Worm (Caenorhabditis elegans) whole organism, L3 larva: ENCODE data around the gene fbxa-120.

Experiments
- ZK546.5 ChIP-seq: sonication (generic microtip); optimal IDR thresholded peaks from 2 replicates; lab custom pipeline; 2017; ENCODE audit warnings: missing biosample characterization, missing genetic modification characterization
- aly-2 ChIP-seq: fragments of 150-350 bp; optimal IDR thresholded peaks from 2 replicates; lab custom pipeline; 2014; ENCODE audit warnings: missing biosample characterization, missing genetic modification characterization
- ama-1 ChIP-seq: fragments of 150-350 bp; optimal IDR thresholded peaks from 2 replicates; lab custom pipeline; 2018
- ceh-16 ChIP-seq: sonication (generic microtip); optimal IDR thresholded peaks from 2 replicates; lab custom pipeline; 2017; ENCODE audit warnings: missing biosample characterization, missing genetic modification characterization
- ceh-28 ChIP-seq: fragments of 150-350 bp; optimal IDR thresholded peaks from 2 replicates; lab custom pipeline; 2014; ENCODE audit warnings: missing biosample characterization, missing genetic modification reagents, missing genetic modification characterization
- ceh-82 ChIP-seq: fragments of 150-350 bp; optimal IDR thresholded peaks from 2 replicates; lab custom pipeline; 2014; ENCODE audit warnings: missing biosample characterization, missing genetic modification characterization
- ceh-9 ChIP-seq: sonication (generic microtip); optimal IDR thresholded peaks from 2 replicates; lab custom pipeline; 2018; ENCODE audit warnings: missing biosample characterization, missing genetic modification characterization
- egl-27 ChIP-seq: sonication (generic microtip); optimal IDR thresholded peaks from 4 replicates; lab custom pipeline; 2017; ENCODE audit warnings: missing biosample characterization, missing genetic modification reagents, missing genetic modification characterization
- egl-5 ChIP-seq: fragments of 150-350 bp; optimal IDR thresholded peaks from 2 replicates; lab custom pipeline; 2017; ENCODE audit warnings: missing biosample characterization, missing genetic modification reagents, missing genetic modification characterization, inconsistent platforms
- elt-1 ChIP-seq: fragments of 150-350 bp; optimal IDR thresholded peaks from 2 replicates; lab custom pipeline; 2014; ENCODE audit warnings: missing biosample characterization, missing genetic modification characterization
- elt-2 ChIP-seq: sonication (generic microtip); optimal IDR thresholded peaks from 2 replicates; lab custom pipeline; 2016; ENCODE audit warnings: missing genetic modification reagents, mild to moderate bottlenecking, missing genetic modification characterization, missing compliant biosample characterization
- elt-3 ChIP-seq, 3 experiments: fragments of 150-350 bp in 1 of 3; sonication (generic microtip) in 2 of 3; optimal IDR thresholded peaks; 2 replicates in 2 of 3; 4 replicates in 1 of 3; lab custom pipeline; 2014 to 2017; ENCODE audit warnings: missing biosample characterization in 3 of 3, missing genetic modification characterization in 3 of 3
- fkh-10 ChIP-seq: sonication (generic microtip); optimal IDR thresholded peaks from 2 replicates; lab custom pipeline; 2017; ENCODE audit warnings: missing biosample characterization, missing genetic modification reagents, missing genetic modification characterization
- hmg-11 ChIP-seq: sonication (generic microtip); optimal IDR thresholded peaks from 2 replicates; lab custom pipeline; 2016; ENCODE audit warnings: missing genetic modification characterization, missing compliant biosample characterization
- jun-1 ChIP-seq: fragments of 150-350 bp; optimal IDR thresholded peaks from 2 replicates; lab custom pipeline; 2014; ENCODE audit warnings: missing biosample characterization, missing genetic modification reagents, missing genetic modification characterization
- lin-15B ChIP-seq: fragments of 150-350 bp; optimal IDR thresholded peaks from 2 replicates; lab custom pipeline; 2014; ENCODE audit warnings: missing biosample characterization, missing genetic modification characterization
- lsy-12 ChIP-seq: sonication (generic microtip); optimal IDR thresholded peaks from 2 replicates; lab custom pipeline; 2016; ENCODE audit warnings: mild to moderate bottlenecking, missing genetic modification characterization, missing compliant biosample characterization
- mdl-1 ChIP-seq: fragments of 150-350 bp; optimal IDR thresholded peaks from 2 replicates; lab custom pipeline; 2014; ENCODE audit warnings: missing biosample characterization, missing genetic modification characterization
- mml-1 ChIP-seq: fragments of 150-350 bp; sonication (generic microtip); optimal IDR thresholded peaks from 3 replicates; lab custom pipeline; 2014; ENCODE audit warnings: missing biosample characterization, missing genetic modification characterization
- nfya-1 ChIP-seq: sonication (generic microtip); optimal IDR thresholded peaks from 2 replicates; lab custom pipeline; 2017; ENCODE audit warnings: missing genetic modification characterization, mild to moderate bottlenecking, missing compliant biosample characterization, antibody characterized with exemption, moderate library complexity; ENCODE audit not compliant: insufficient read depth
- nhr-11 ChIP-seq: fragments of 150-350 bp; optimal IDR thresholded peaks from 2 replicates; lab custom pipeline; 2014; ENCODE audit warnings: missing biosample characterization, missing genetic modification characterization
- nhr-12 ChIP-seq: fragments of 150-350 bp; optimal IDR thresholded peaks from 2 replicates; lab custom pipeline; 2014; ENCODE audit warnings: missing biosample characterization, missing genetic modification characterization
- nhr-23 ChIP-seq: fragments of 150-350 bp; optimal IDR thresholded peaks from 2 replicates; lab custom pipeline; 2014; ENCODE audit warnings: missing biosample characterization, missing genetic modification reagents, missing genetic modification characterization
- nhr-25 ChIP-seq: sonication (generic microtip); optimal IDR thresholded peaks from 2 replicates; lab custom pipeline; 2017; ENCODE audit warnings: missing biosample characterization, missing genetic modification characterization
- nhr-28 ChIP-seq: fragments of 150-350 bp; optimal IDR thresholded peaks from 2 replicates; lab custom pipeline; 2014; ENCODE audit warnings: missing biosample characterization, missing genetic modification characterization
- nhr-43 ChIP-seq: sonication (generic microtip); optimal IDR thresholded peaks from 2 replicates; lab custom pipeline; 2016; ENCODE audit warnings: mild to moderate bottlenecking, missing genetic modification characterization, missing compliant biosample characterization; ENCODE audit not compliant: poor library complexity, severe bottlenecking
- nhr-67 ChIP-seq: fragments of 150-350 bp; optimal IDR thresholded peaks from 2 replicates; lab custom pipeline; 2014; ENCODE audit warnings: missing biosample characterization, missing genetic modification characterization
- nhr-76 ChIP-seq: fragments of 150-350 bp; sonication (generic microtip); optimal IDR thresholded peaks from 5 replicates; lab custom pipeline; 2014; ENCODE audit warnings: missing biosample characterization, missing genetic modification characterization
- nhr-77 ChIP-seq: fragments of 150-350 bp; optimal IDR thresholded peaks from 2 replicates; lab custom pipeline; 2014; ENCODE audit warnings: missing biosample characterization, missing genetic modification characterization
- pha-4 ChIP-seq: fragments of 150-350 bp; optimal IDR thresholded peaks from 2 replicates; lab custom pipeline; 2014; ENCODE audit warnings: missing biosample characterization, missing genetic modification reagents, missing genetic modification characterization
- pqm-1 ChIP-seq: fragments of 150-350 bp; optimal IDR thresholded peaks from 2 replicates; lab custom pipeline; 2017; ENCODE audit warnings: missing biosample characterization, missing genetic modification characterization, inconsistent platforms
- sea-2 ChIP-seq: fragments of 150-350 bp; sonication (generic microtip); optimal IDR thresholded peaks from 4 replicates; lab custom pipeline; 2014; ENCODE audit warnings: missing biosample characterization, missing genetic modification reagents, missing genetic modification characterization
- skn-1 ChIP-seq: fragments of 150-350 bp; optimal IDR thresholded peaks from 2 replicates; lab custom pipeline; 2014; ENCODE audit warnings: missing biosample characterization, missing genetic modification characterization
- snpc-4 ChIP-seq: fragments of 150-350 bp; optimal IDR thresholded peaks from 2 replicates; lab custom pipeline; 2014; ENCODE audit warnings: missing biosample characterization, missing genetic modification characterization
- tbx-2 ChIP-seq: sonication (generic microtip); optimal IDR thresholded peaks from 2 replicates; lab custom pipeline; 2016; ENCODE audit warnings: mild to moderate bottlenecking, missing genetic modification characterization, missing compliant biosample characterization
- zag-1 ChIP-seq: fragments of 150-350 bp; optimal IDR thresholded peaks from 2 replicates; lab custom pipeline; 2014; ENCODE audit warnings: missing biosample characterization, missing genetic modification characterization
- ztf-11 ChIP-seq: fragments of 150-350 bp; optimal IDR thresholded peaks from 2 replicates; lab custom pipeline; 2014; ENCODE audit warnings: missing biosample characterization, missing genetic modification characterization
- ztf-4 ChIP-seq: fragments of 150-350 bp; optimal IDR thresholded peaks from 2 replicates; lab custom pipeline; 2014; ENCODE audit warnings: missing biosample characterization, missing genetic modification characterization

The fbxa-120 gene

ce11 chrX:17302419-17302818, at the start of gene fbxa-120:
fbxa-120 (plus strand) TSS chrX:17302719.
- TF ChIP-seq skn-1, result no peak
- no peak for TF ChIP-seq nhr-11 (tag; lab: Kevin White, UChicago)
- TF ChIP-seq nhr-23 (tag; lab: Kevin White, UChicago), result no peak
- no peak for TF ChIP-seq egl-5 (tag; lab: Kevin White, UChicago)
- TF ChIP-seq snpc-4, result no peak
- TF ChIP-seq lin-15B (tag; lab: Kevin White, UChicago), result no peak
- no peak for TF ChIP-seq nhr-77 (tag; lab: Kevin White, UChicago)
- TF ChIP-seq sea-2, result no peak
- TF ChIP-seq nhr-28 (tag; lab: Kevin White, UChicago), result no peak
- TF ChIP-seq nhr-12 (tag; lab: Kevin White, UChicago), result no peak
- no peak for TF ChIP-seq mml-1 (tag; lab: Kevin White, UChicago)
- no peak for TF ChIP-seq egl-27 (tag; lab: Kevin White, UChicago)
- no peak for TF ChIP-seq mdl-1
- no peak for TF ChIP-seq lsy-12 (tag; lab: Kevin White, UChicago)
- TF ChIP-seq, all 47 proteins: peak for 0

- TF ChIP-seq elt-2 (tag; lab: Kevin White, UChicago), result peak; percentile 88
- TF ChIP-seq pqm-1, result peak; percentile 25
Measured at ce11 chrX:17255750-17256149, 46.8 kb upstream of the fbxa-120 start.

ce11 chrX:17256769-17257168, 45.8 kb upstream of the fbxa-120 start, which contains the start of gene Y40C7B.4:
Y40C7B.4 (minus strand) TSS chrX:17256787.
- TF ChIP-seq elt-1 (tag; lab: Kevin White, UChicago), result no peak
- no peak for TF ChIP-seq nhr-28 (tag; lab: Kevin White, UChicago)
- no peak for TF ChIP-seq skn-1
- no peak for TF ChIP-seq ztf-11
- TF ChIP-seq tbx-2, result no peak
- TF ChIP-seq pqm-1, result peak; percentile 93
- TF ChIP-seq fkh-10 (GFP tag; lab: Kevin White, UChicago), result no peak
- TF ChIP-seq aly-2 (tag; lab: Kevin White, UChicago), result no peak
- no peak for TF ChIP-seq ceh-16 (tag; lab: Kevin White, UChicago)
- peak; percentile 56 for TF ChIP-seq jun-1
- no peak for TF ChIP-seq lin-15B (tag; lab: Kevin White, UChicago)
- no peak for TF ChIP-seq nhr-23 (tag; lab: Kevin White, UChicago)
- no peak for TF ChIP-seq mdl-1
- TF ChIP-seq hmg-11 (tag; lab: Kevin White, UChicago), result no peak
- peak; percentile 67 for TF ChIP-seq pha-4
- TF ChIP-seq zag-1, result no peak
- TF ChIP-seq ceh-28 (tag; lab: Kevin White, UChicago), result no peak
- TF ChIP-seq lsy-12 (tag; lab: Kevin White, UChicago), result no peak
- no peak for TF ChIP-seq nhr-25 (tag; lab: Kevin White, UChicago)
- peak; percentile 97 for TF ChIP-seq elt-2 (tag; lab: Kevin White, UChicago)
- TF ChIP-seq egl-5 (tag; lab: Kevin White, UChicago), result no peak
- no peak for TF ChIP-seq ama-1 (lab: Kevin White, UChicago)
- TF ChIP-seq nhr-43, result no peak
- no peak for TF ChIP-seq ceh-9 (tag; lab: Kevin White, UChicago)
- TF ChIP-seq nhr-11 (tag; lab: Kevin White, UChicago), result no peak
- no peak for TF ChIP-seq nhr-67 (tag; lab: Kevin White, UChicago)

- TF ChIP-seq elt-1 (tag; lab: Kevin White, UChicago) (no peak), sea-2 (no peak), egl-5 (tag; lab: Kevin White, UChicago) (no peak), egl-27 (tag; lab: Kevin White, UChicago) (no peak), nhr-43 (no peak), nhr-67 (tag; lab: Kevin White, UChicago) (no peak), ztf-4 (tag; lab: Kevin White, UChicago) (no peak), ZK546.5 (tag; lab: Kevin White, UChicago) (no peak), pha-4 (no peak), lsy-12 (tag; lab: Kevin White, UChicago) (no peak), skn-1 (no peak), fkh-10 (GFP tag; lab: Kevin White, UChicago) (no peak), ceh-9 (tag; lab: Kevin White, UChicago) (no peak), tbx-2 (no peak), ceh-82 (tag; lab: Kevin White, UChicago) (no peak), nfya-1 (tag; lab: Kevin White, UChicago) (no peak), elt-3 (tag; optimal IDR thresholded peaks at IDR 0.05; lab: Kevin White, UChicago) (no peak), ceh-28 (tag; lab: Kevin White, UChicago) (no peak), nhr-76 (no peak)
- TF ChIP-seq, all 47 proteins: peak for 0
Measured at ce11 chrX:17288378-17288777, 14.1 kb upstream of the fbxa-120 start.
